Fruit fly (Drosophila melanogaster): ENCODE measurements around the gene Srp54.

DNA sequence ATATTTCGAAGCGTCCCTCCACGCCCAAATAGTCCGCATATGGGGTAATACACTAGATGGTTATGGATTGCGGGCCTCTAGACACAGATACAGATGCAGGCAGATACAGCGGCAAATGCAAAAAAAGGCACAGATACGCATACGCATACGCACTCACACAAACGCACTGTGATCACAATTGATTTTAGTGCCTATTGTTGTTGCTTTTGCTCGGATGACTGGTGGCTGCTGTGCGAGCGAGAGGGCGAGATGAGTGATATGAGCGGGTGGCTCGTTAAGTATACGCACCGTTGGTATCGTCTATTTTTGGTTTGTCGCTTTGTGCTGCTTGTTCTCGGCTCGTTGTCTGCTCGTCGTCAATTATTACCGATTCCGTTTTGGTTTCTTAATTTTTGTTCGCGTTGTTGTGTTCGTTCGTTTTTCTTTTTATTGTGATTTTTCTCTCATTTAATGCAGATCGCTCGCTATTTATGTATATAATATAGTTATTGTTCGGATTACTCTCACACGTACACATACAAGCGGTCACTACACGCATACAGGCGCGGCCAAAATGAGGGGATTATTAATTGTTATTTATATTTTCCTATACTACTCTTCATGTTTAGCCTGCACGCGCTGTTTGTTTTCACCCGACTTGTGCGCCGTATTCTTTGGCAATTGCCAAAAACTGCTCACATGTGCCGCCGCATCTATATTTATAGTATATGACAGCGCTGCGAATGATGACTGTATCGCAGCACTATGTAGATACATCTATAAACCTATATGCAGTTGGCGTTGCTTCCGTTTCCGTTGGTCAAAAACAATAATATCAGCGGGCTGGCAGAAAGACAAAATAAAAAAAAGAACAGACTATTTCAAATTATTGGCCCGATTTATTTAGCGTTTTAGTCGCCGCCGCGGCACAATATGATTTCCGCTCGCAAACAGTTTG is 5.1 kb upstream of the Srp54 start:
- TF ChIP-seq Eip93F (GFP tag; optimal IDR thresholded peaks at IDR 0.05) (no peak), CG34406 (GFP tag; optimal IDR thresholded peaks at IDR 0.05) (no peak), OdsH (GFP tag; optimal IDR thresholded peaks at IDR 0.05) (no peak), Met (GFP tag; optimal IDR thresholded peaks at IDR 0.05) (no peak), CG15336 (GFP tag; IDR thresholded peaks at IDR 0.05) (no peak), Ets96B (tag; optimal IDR thresholded peaks at IDR 0.05) (no peak), CG10631 (GFP tag; optimal IDR thresholded peaks at IDR 0.05) (no peak), Gug (GFP tag; IDR thresholded peaks at IDR 0.05) (no peak), CG31627 (GFP tag; optimal IDR thresholded peaks at IDR 0.05) (no peak), CG7368 (GFP tag; optimal IDR thresholded peaks at IDR 0.05) (no peak)

All from whole organism, prepupa.